Fruit fly (Drosophila melanogaster): Measurements from ENCODE around the gene RpL26.

RpL26 gene

dm6 chr3L:18949137-18949536, 50.5 kb downstream of the RpL26 start:
- no peak for TF ChIP-seq CG6276 (GFP tag; optimal IDR thresholded peaks at IDR 0.05)
- TF ChIP-seq CG6163 (GFP tag; IDR thresholded peaks at IDR 0.05), result 0 out of 3 replicates have a peak, but pooled peaks have one; percentile 20
- no peak for TF ChIP-seq Eip93F (GFP tag; optimal IDR thresholded peaks at IDR 0.05)
- no peak for TF ChIP-seq CG7368 (GFP tag; optimal IDR thresholded peaks at IDR 0.05)
- no peak for TF ChIP-seq CG10631 (GFP tag; optimal IDR thresholded peaks at IDR 0.05)
- no peak for TF ChIP-seq CG8119 (GFP tag; IDR thresholded peaks at IDR 0.05)

All from whole organism, prepupa.